Worm (Caenorhabditis elegans): Measurements from ENCODE around the gene insc-1.

DNA sequence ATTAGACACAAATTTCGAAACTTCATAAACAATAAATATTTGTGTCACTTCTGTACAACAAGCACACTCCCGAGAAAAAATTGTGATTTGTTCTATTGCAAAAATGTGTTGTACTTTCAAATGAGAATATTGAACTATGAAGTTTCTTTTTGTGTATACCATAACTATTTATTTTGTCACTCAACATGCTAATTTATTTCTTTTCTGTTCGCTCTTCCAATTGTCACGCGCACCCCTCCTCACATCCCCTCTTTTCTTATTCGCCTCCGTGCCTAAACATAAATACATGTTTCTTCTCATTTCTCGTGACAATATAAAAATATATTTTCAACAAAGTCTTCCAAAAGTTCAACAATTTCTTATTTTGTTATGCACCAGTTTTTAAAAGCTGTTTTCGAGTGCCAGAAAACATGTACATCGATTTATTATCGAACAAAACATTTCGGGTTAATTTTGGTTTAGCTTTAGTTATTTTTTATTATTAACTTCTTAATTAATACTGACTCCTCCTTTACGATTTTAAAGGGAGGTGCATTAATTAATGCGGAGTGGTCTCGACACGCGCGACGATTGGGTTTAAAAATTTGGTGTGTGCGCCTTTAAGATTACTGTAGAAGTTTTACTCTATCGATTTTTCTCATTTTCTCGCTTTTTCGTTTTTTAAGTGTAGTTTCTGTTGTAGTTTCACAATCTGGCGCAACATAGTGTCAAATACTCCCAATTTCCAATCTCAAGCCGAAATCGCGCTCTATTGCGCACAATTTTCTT lies 35.4 kb downstream of the insc-1 start:
- TF ChIP-seq lin-39 (tag; optimal IDR thresholded peaks at IDR 0.05), result no peak
- TF ChIP-seq mes-2 (tag; optimal IDR thresholded peaks at IDR 0.05; ENCODE audit: poor library complexity, severe bottlenecking), result no peak
- TF ChIP-seq skn-1 (tag; optimal IDR thresholded peaks at IDR 0.05), result no peak
- TF ChIP-seq spr-3 (GFP tag; optimal IDR thresholded peaks at IDR 0.05), result no peak
- no peak for TF ChIP-seq unc-39 (tag; optimal IDR thresholded peaks at IDR 0.05)
- no peak for TF ChIP-seq nhr-25 (tag; optimal IDR thresholded peaks at IDR 0.05; ENCODE audit: borderline replicate concordance, insufficient read depth)
- no peak for TF ChIP-seq dpl-1 (GFP tag; optimal IDR thresholded peaks at IDR 0.05)
- no peak for TF ChIP-seq ceh-82 (tag; optimal IDR thresholded peaks at IDR 0.05)
- no peak for TF ChIP-seq ceh-44 (GFP tag; IDR thresholded peaks at IDR 0.05)
- no peak for TF ChIP-seq nhr-6 (tag; optimal IDR thresholded peaks at IDR 0.05)
- no peak for TF ChIP-seq lin-13 (GFP tag; optimal IDR thresholded peaks at IDR 0.05)
- no peak for TF ChIP-seq ctbp-1 (GFP tag; IDR thresholded peaks at IDR 0.05)
- no peak for TF ChIP-seq unc-62 (GFP tag; optimal IDR thresholded peaks at IDR 0.05 in 1 of 2)
- no peak for TF ChIP-seq unc-62 (tag; optimal IDR thresholded peaks at IDR 0.05)
